Fruit fly (Drosophila melanogaster) whole organism, prepupa: ENCODE measurements around the gene CG34043.

Experiments used
- CG10631 ChIP-seq: fragments of 200-800 bp; sonication (Bioruptor generic); optimal IDR thresholded peaks from 2 replicates; lab custom pipeline; 2016; ENCODE audit warnings: missing biosample characterization, missing genetic modification characterization
- CG10669 ChIP-seq: fragments of 200-800 bp; sonication (Bioruptor generic); optimal IDR thresholded peaks from 3 replicates; lab custom pipeline; 2018; ENCODE audit warnings: missing biosample characterization, mild to moderate bottlenecking, missing genetic modification characterization, moderate library complexity
- CG11762 ChIP-seq: fragments of 200-800 bp; sonication (Bioruptor generic); optimal IDR thresholded peaks from 3 replicates; lab custom pipeline; 2016; ENCODE audit warnings: missing biosample characterization, missing genetic modification characterization; ENCODE audit not compliant: insufficient read depth
- CG11902 ChIP-seq: fragments of 200-800 bp; sonication (Bioruptor generic); optimal IDR thresholded peaks from 3 replicates; lab custom pipeline; 2016; ENCODE audit warnings: missing biosample characterization, missing genetic modification characterization
- CG15336 ChIP-seq: fragments of 200-800 bp; sonication (Bioruptor generic); IDR thresholded peaks from 2 replicates; pipeline ENCODE4 v1.3.6; 2022; ENCODE audit warnings: missing biosample characterization, missing genetic modification characterization
- CG1621 ChIP-seq: fragments of 200-800 bp; sonication (Bioruptor generic); optimal IDR thresholded peaks from 3 replicates; lab custom pipeline; 2018; ENCODE audit warnings: missing biosample characterization, mild to moderate bottlenecking, missing genetic modification characterization
- CG32006 ChIP-seq: fragments of 200-800 bp; sonication (Bioruptor generic); optimal IDR thresholded peaks from 3 replicates; lab custom pipeline; 2017; ENCODE audit warnings: missing biosample characterization, mild to moderate bottlenecking, missing genetic modification characterization
- CG3919 ChIP-seq: fragments of 200-800 bp; sonication (Bioruptor generic); optimal IDR thresholded peaks from 3 replicates; lab custom pipeline; 2016; ENCODE audit warnings: missing biosample characterization, missing genetic modification characterization
- CG4318 ChIP-seq: fragments of 200-800 bp; sonication (Bioruptor generic); optimal IDR thresholded peaks from 3 replicates; lab custom pipeline; 2017; ENCODE audit warnings: missing biosample characterization, mild to moderate bottlenecking, missing genetic modification characterization
- CG6163 ChIP-seq: fragments of 200-800 bp; sonication (Bioruptor generic); IDR thresholded peaks from 3 replicates; pipeline ENCODE4 v1.3.6; 2022; ENCODE audit warnings: missing biosample characterization, missing genetic modification characterization
- CG6276 ChIP-seq: fragments of 200-800 bp; sonication (Bioruptor generic); optimal IDR thresholded peaks from 2 replicates; lab custom pipeline; 2017; ENCODE audit warnings: missing biosample characterization, mild to moderate bottlenecking, missing genetic modification characterization
- CG6792 ChIP-seq: fragments of 200-800 bp; sonication (Bioruptor generic); optimal IDR thresholded peaks from 3 replicates; lab custom pipeline; 2016; ENCODE audit warnings: missing biosample characterization, missing genetic modification characterization
- CG7368 ChIP-seq: fragments of 200-800 bp; sonication (Bioruptor generic); optimal IDR thresholded peaks from 3 replicates; lab custom pipeline; 2016; ENCODE audit warnings: missing biosample characterization, missing genetic modification characterization
- CG8632 ChIP-seq: fragments of 200-800 bp; sonication (Bioruptor generic); optimal IDR thresholded peaks from 3 replicates; lab custom pipeline; 2016; ENCODE audit warnings: missing biosample characterization, missing genetic modification characterization
- CG9139 ChIP-seq: fragments of 200-800 bp; sonication (Bioruptor generic); optimal IDR thresholded peaks from 3 replicates; lab custom pipeline; 2017; ENCODE audit warnings: missing biosample characterization, mild to moderate bottlenecking, missing genetic modification characterization
- Eip75B ChIP-seq: fragments of 200-800 bp; sonication (Bioruptor generic); optimal IDR thresholded peaks from 3 replicates; lab custom pipeline; 2016; ENCODE audit warnings: missing biosample characterization, missing genetic modification characterization
- Eip78C ChIP-seq: fragments of 200-800 bp; sonication (Bioruptor generic); peaks from one replicate; lab custom pipeline; 2016; ENCODE audit warnings: missing biosample characterization, missing genetic modification characterization
- Ets21C ChIP-seq: fragments of 200-800 bp; sonication (Bioruptor generic); optimal IDR thresholded peaks from 3 replicates; lab custom pipeline; 2016; ENCODE audit warnings: missing biosample characterization, missing genetic modification characterization
- Ets96B ChIP-seq: fragments of 200-800 bp; optimal IDR thresholded peaks from 2 replicates; lab custom pipeline; 2019; ENCODE audit warnings: missing biosample characterization, mild to moderate bottlenecking, missing genetic modification characterization, moderate library complexity
- Gug ChIP-seq: fragments of 200-800 bp; sonication (Bioruptor generic); IDR thresholded peaks from 2 replicates; pipeline ENCODE4 v1.3.6; 2022; ENCODE audit warnings: missing biosample characterization, missing genetic modification characterization
- Hr38 ChIP-seq: sonication (Bioruptor generic); optimal IDR thresholded peaks from 2 replicates; lab custom pipeline; 2016; ENCODE audit warnings: missing biosample characterization, missing genetic modification characterization
- Hr4 ChIP-seq: fragments of 200-800 bp; sonication (Bioruptor generic); optimal IDR thresholded peaks from 3 replicates; lab custom pipeline; 2016; ENCODE audit warnings: missing biosample characterization, missing genetic modification characterization
- Lpt ChIP-seq: fragments of 200-800 bp; sonication (Bioruptor generic); optimal IDR thresholded peaks from 3 replicates; lab custom pipeline; 2016; ENCODE audit warnings: missing biosample characterization, missing genetic modification characterization
- OdsH ChIP-seq: fragments of 200-800 bp; sonication (Bioruptor generic); optimal IDR thresholded peaks from 3 replicates; lab custom pipeline; 2016; ENCODE audit warnings: missing biosample characterization, missing genetic modification characterization
- Sox102F ChIP-seq: fragments of 200-800 bp; sonication (Bioruptor generic); optimal IDR thresholded peaks from 2 replicates; lab custom pipeline; 2016; ENCODE audit warnings: missing biosample characterization, mild to moderate bottlenecking, missing genetic modification characterization
- achi ChIP-seq: fragments of 200-800 bp; sonication (Bioruptor generic); optimal IDR thresholded peaks from 3 replicates; lab custom pipeline; 2016; ENCODE audit warnings: missing biosample characterization, missing genetic modification characterization
- acj6 ChIP-seq: fragments of 200-800 bp; sonication (Bioruptor generic); optimal IDR thresholded peaks from 3 replicates; lab custom pipeline; 2016; ENCODE audit warnings: missing biosample characterization, missing genetic modification characterization
- cyc ChIP-seq: fragments of 200-800 bp; sonication (Bioruptor generic); optimal IDR thresholded peaks from 3 replicates; lab custom pipeline; 2016; ENCODE audit warnings: missing biosample characterization, missing genetic modification characterization
- dac ChIP-seq: fragments of 200-800 bp; sonication (Bioruptor generic); optimal IDR thresholded peaks from 2 replicates; lab custom pipeline; 2017; ENCODE audit warnings: missing biosample characterization, mild to moderate bottlenecking, missing genetic modification characterization
- dsx ChIP-seq: fragments of 200-800 bp; optimal IDR thresholded peaks from 3 replicates; lab custom pipeline; 2019; ENCODE audit warnings: missing biosample characterization, mild to moderate bottlenecking, missing genetic modification characterization, moderate library complexity; ENCODE audit not compliant: poor library complexity, severe bottlenecking
- eg ChIP-seq: fragments of 200-800 bp; sonication (Bioruptor generic); IDR thresholded peaks from 3 replicates; pipeline ENCODE4 v1.3.6; 2022; ENCODE audit warnings: missing biosample characterization, missing genetic modification characterization
- fkh ChIP-seq: fragments of 200-800 bp; sonication (Bioruptor generic); optimal IDR thresholded peaks from 3 replicates; lab custom pipeline; 2017; ENCODE audit warnings: missing biosample characterization, mild to moderate bottlenecking, missing genetic modification characterization, moderate library complexity
- lz ChIP-seq: fragments of 200-800 bp; sonication (Bioruptor generic); optimal IDR thresholded peaks from 3 replicates; lab custom pipeline; 2016; ENCODE audit warnings: missing biosample characterization, missing genetic modification characterization
- ss ChIP-seq, 2 experiments: fragments of 200-800 bp; sonication (Bioruptor generic); optimal IDR thresholded peaks; 2 replicates in 1 of 2; 3 replicates in 1 of 2; lab custom pipeline; 2017 to 2018; ENCODE audit warnings: mild to moderate bottlenecking in 2 of 2, missing biosample characterization in 2 of 2, missing genetic modification characterization in 2 of 2, moderate library complexity in 1 of 2
- vri ChIP-seq: fragments of 200-800 bp; sonication (Bioruptor generic); optimal IDR thresholded peaks from 3 replicates; lab custom pipeline; 2016; ENCODE audit warnings: missing biosample characterization, mild to moderate bottlenecking, missing genetic modification characterization

The CG34043 gene

DNA sequence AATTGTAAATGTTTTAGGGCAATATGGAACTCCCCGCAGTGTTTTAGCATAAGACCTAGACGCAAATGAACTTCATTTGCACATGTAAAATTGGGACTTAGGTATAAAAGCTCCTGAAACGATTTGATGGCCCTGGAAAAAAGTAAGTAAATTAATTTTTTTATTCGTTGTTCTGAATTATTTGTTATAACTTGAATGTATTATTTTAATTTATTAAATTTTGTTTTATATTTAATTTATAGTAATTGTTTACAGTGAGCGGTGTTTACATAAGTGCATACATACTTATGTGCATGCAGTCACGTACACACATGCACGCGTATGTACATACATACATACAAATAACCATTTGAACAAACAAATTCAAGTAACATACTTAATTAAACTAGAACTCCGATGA, 4.2 kb downstream of the CG34043 start (continued):
- TF ChIP-seq OdsH (no peak), CG6792 (GFP tag; lab: Kevin White, UChicago) (peak; percentile 20), Hr38 (GFP tag; lab: Kevin White, UChicago) (no peak), Hr4 (GFP tag; lab: Kevin White, UChicago) (no peak), Ets96B (tag; lab: Kevin White, UChicago) (peak; percentile 69), lz (GFP tag; lab: Kevin White, UChicago) (no peak), CG6163 (GFP tag; lab: Robert Waterston, UW) (no peak), ss (GFP tag; optimal IDR thresholded peaks at IDR 0.05; lab: Kevin White, UChicago) (no peak), dsx (GFP tag; lab: Kevin White, UChicago) (no peak), dac (GFP tag; lab: Kevin White, UChicago) (no peak), Ets21C (GFP tag; lab: Kevin White, UChicago) (no peak), acj6 (GFP tag; lab: Kevin White, UChicago) (peak; percentile 32), CG10631 (GFP tag; lab: Kevin White, UChicago) (no peak), Lpt (GFP tag; lab: Kevin White, UChicago) (no peak), CG11902 (GFP tag; lab: Kevin White, UChicago) (no peak), Gug (GFP tag; lab: Robert Waterston, UW) (no peak; the same call in 1 of the 2 replicates), CG15336 (peak; percentile 82), CG1621 (no peak), achi (GFP tag; lab: Kevin White, UChicago) (no peak), vri (GFP tag; lab: Kevin White, UChicago) (no peak), Eip78C (GFP tag; lab: Kevin White, UChicago) (peak; percentile 84), Sox102F (no peak), CG8632 (GFP tag; lab: Kevin White, UChicago) (peak; percentile 42), CG4318 (no peak)

DNA sequence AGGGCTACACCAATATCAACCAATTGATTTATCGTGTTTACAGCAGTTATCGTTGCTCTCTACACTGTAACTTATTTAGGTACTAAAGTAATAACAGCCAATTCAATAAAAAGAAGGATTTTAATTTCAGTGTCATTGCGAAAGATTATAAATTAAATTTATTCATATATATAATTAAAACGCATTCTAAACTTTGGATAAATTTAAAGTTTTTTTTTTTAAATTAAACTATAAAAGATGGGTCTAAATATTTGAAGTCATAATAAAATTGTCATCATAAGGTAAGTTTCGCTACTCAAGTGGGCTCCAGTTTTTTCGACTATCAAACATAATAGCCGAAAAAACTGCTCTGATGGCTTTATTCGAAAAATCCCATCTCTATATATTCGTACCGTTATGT, 8.4 kb downstream of the CG34043 start, which contains the start of gene trk:
TSS of gene trk (minus strand) at position 101 of the 400 bp plus-strand sequence.
- TF ChIP-seq CG7368 (no peak), eg (GFP tag; lab: Robert Waterston, UW) (no peak), CG6276 (GFP tag; lab: Kevin White, UChicago) (no peak), Gug (GFP tag; lab: Robert Waterston, UW) (no peak), fkh (GFP tag; lab: Kevin White, UChicago) (no peak), CG4318 (no peak), Lpt (GFP tag; lab: Kevin White, UChicago) (no peak), CG3919 (GFP tag; lab: Kevin White, UChicago) (no peak), CG11762 (GFP tag; lab: Kevin White, UChicago) (no peak), vri (GFP tag; lab: Kevin White, UChicago) (no peak), cyc (GFP tag; lab: Kevin White, UChicago) (no peak), CG9139 (no peak)
- TF ChIP-seq, all 60 proteins: peak for 0

DNA sequence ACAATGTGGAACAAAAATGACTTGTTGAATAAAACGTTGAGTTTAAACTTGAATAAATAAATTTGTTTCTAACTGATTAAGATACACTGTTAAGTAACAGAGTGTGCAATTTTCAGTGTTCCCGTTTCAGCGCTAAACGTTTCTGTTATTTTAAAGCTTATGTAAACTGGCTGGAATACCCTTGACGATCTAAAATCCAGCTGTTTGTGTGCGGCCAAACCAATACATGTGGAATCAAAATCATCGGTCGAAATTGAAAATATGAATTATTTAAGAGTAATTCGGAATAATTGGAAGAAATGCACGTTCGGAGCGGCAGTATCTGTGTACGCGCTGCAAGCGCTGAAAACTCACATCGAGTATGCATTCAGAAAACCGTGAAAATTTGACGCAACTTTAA, 10.8 kb downstream of the CG34043 start, which contains the start of gene Mulk:
TSS of gene Mulk (plus strand) at position 198 of the 400 bp plus-strand sequence.
- no peak for TF ChIP-seq ss (GFP tag; optimal IDR thresholded peaks at IDR 0.05; lab: Kevin White, UChicago)
- TF ChIP-seq, all 60 proteins: peak for 0

DNA sequence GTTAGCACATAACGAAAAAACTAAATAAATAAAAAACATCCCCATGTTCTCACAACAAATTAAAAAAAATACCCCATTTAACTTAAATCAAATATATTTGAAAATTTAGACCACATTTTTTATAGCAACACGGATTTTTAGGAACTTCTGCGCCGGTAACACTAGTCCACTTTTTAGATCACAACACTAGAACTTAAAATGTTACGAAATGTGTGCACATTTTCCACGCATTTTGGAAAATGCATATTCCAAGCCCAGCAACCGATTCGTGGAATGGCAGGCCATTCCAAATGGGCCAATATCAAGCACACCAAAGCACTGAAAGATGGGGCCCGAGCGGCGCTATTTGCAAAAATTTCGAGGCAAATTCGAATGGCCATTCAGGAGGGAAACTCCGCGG, 12.0 kb downstream of the CG34043 start, which contains the start of gene CG4957:
TSS of gene CG4957 (plus strand) at position 185 of the 400 bp plus-strand sequence.
- TF ChIP-seq CG32006: no peak
- no peak for TF ChIP-seq CG10669 (GFP tag; lab: Kevin White, UChicago)
- no peak for TF ChIP-seq CG6792 (GFP tag; lab: Kevin White, UChicago)
- no peak for TF ChIP-seq Eip75B (GFP tag; lab: Kevin White, UChicago)
